Fruit fly (Drosophila melanogaster): ENCODE results near the gene Spg7.

Gene Spg7

dm6 chrX:2703693-2704092 lies 5.7 kb upstream of the Spg7 start, which contains the start of gene Ugalt (continued):
- TF ChIP-seq CG8765 (GFP tag; IDR thresholded peaks at IDR 0.05) (peak; percentile 100), CG6813 (GFP tag; optimal IDR thresholded peaks at IDR 0.05) (peak; percentile 100), lilli (GFP tag; optimal IDR thresholded peaks at IDR 0.05) (peak; percentile 100), Trl (optimal IDR thresholded peaks at IDR 0.05) (no peak), Trl (GFP tag; optimal IDR thresholded peaks at IDR 0.05) (peak; percentile 100), Elba2 (GFP tag; optimal IDR thresholded peaks at IDR 0.05) (peak; percentile 98), Drgx (GFP tag; IDR thresholded peaks at IDR 0.05) (peak; percentile 100), CG2202 (tag; optimal IDR thresholded peaks at IDR 0.05) (peak; percentile 100), NC2β (GFP tag; optimal IDR thresholded peaks at IDR 0.05) (peak; percentile 100), CG4404 (GFP tag; IDR thresholded peaks at IDR 0.05) (peak; percentile 100), CG18011 (GFP tag; optimal IDR thresholded peaks at IDR 0.05) (peak; percentile 95), CG4424 (GFP tag; optimal IDR thresholded peaks at IDR 0.05) (peak; percentile 100), Side (GFP tag; optimal IDR thresholded peaks at IDR 0.05) (peak; percentile 100), CG10543 (GFP tag; optimal IDR thresholded peaks at IDR 0.05) (peak; percentile 100), row (GFP tag; IDR thresholded peaks at IDR 0.05) (peak; percentile 100), Hr78 (GFP tag; optimal IDR thresholded peaks at IDR 0.05) (peak in 1 of 2 experiments; percentile 99), CG8478 (optimal IDR thresholded peaks at IDR 0.05) (no peak), CG12236 (GFP tag; optimal IDR thresholded peaks at IDR 0.05) (peak; percentile 100), sna (GFP tag; IDR thresholded peaks at IDR 0.05; ENCODE audit: partially characterized antibody) (no peak), CG15073 (GFP tag; optimal IDR thresholded peaks at IDR 0.05) (peak; percentile 96), CG3726 (GFP tag; IDR thresholded peaks at IDR 0.05) (peak; percentile 100), Bdp1 (GFP tag; optimal IDR thresholded peaks at IDR 0.05) (peak; percentile 98), ssp (GFP tag; IDR thresholded peaks at IDR 0.05) (peak; percentile 99), unc-4 (GFP tag; IDR thresholded peaks at IDR 0.05; ENCODE audit: partially characterized antibody) (peak; percentile 54; the same call in 1 of the 2 replicates), Sry-δ (GFP tag; optimal IDR thresholded peaks at IDR 0.05) (peak; percentile 94), HHEX (GFP tag; optimal IDR thresholded peaks at IDR 0.05) (peak; percentile 100), wek (GFP tag; optimal IDR thresholded peaks at IDR 0.05) (peak; percentile 100), CG13775 (GFP tag; optimal IDR thresholded peaks at IDR 0.05) (peak; percentile 100), h (optimal IDR thresholded peaks at IDR 0.05) (no peak), lab (GFP tag; optimal IDR thresholded peaks at IDR 0.05) (peak; percentile 100), D (optimal IDR thresholded peaks at IDR 0.05) (no peak), D (GFP tag; optimal IDR thresholded peaks at IDR 0.05) (peak; percentile 100), dmrt99B (tag; optimal IDR thresholded peaks at IDR 0.05) (peak; percentile 100), CG6689 (GFP tag; IDR thresholded peaks at IDR 0.05) (peak; percentile 100), crp (GFP tag; optimal IDR thresholded peaks at IDR 0.05) (peak; percentile 63 to 84), Dfd (GFP tag; optimal IDR thresholded peaks at IDR 0.05) (peak in 1 of 2 experiments; percentile 94), CG34422 (GFP tag; IDR thresholded peaks at IDR 0.05) (peak; percentile 100), Hey (tag; optimal IDR thresholded peaks at IDR 0.05) (peak; percentile 100), Hmr (GFP tag; optimal IDR thresholded peaks at IDR 0.05) (peak; percentile 100), toy (GFP tag; IDR thresholded peaks at IDR 0.05) (peak; percentile 100), Bteb2 (GFP tag; optimal IDR thresholded peaks at IDR 0.05) (peak; percentile 100), gsb-n (tag; optimal IDR thresholded peaks at IDR 0.05) (peak; percentile 100), HLH4C (GFP tag; IDR thresholded peaks at IDR 0.05; ENCODE audit: partially characterized antibody) (0 out of 3 replicates have a peak, but pooled peaks have one; percentile 40), sob (GFP tag; IDR thresholded peaks at IDR 0.05) (peak; percentile 100), CG2678 (tag; optimal IDR thresholded peaks at IDR 0.05) (peak; percentile 100), ERR (GFP tag; optimal IDR thresholded peaks at IDR 0.05) (peak; percentile 100), Fer2 (tag; optimal IDR thresholded peaks at IDR 0.05) (peak; percentile 100), CG9215 (GFP tag; IDR thresholded peaks at IDR 0.05) (peak; percentile 100), ara (GFP tag; IDR thresholded peaks at IDR 0.05) (peak; percentile 100), nom (GFP tag; optimal IDR thresholded peaks at IDR 0.05) (peak; percentile 100), CG12104 (GFP tag; optimal IDR thresholded peaks at IDR 0.05) (peak; percentile 100)

All from whole organism, embryonic.